Fruit fly (Drosophila melanogaster) whole organism, embryonic: ENCODE data around the gene Coq5.

Source experiments
- Atf-2 ChIP-seq: fragments of 200-800 bp; sonication (Bioruptor generic); optimal IDR thresholded peaks from 2 replicates; lab custom pipeline; 2016; ENCODE audit warnings: missing biosample characterization, missing genetic modification characterization
- BEAF-32 ChIP-seq: fragments of 200-800 bp; sonication (Bioruptor generic); optimal IDR thresholded peaks from 3 replicates; lab custom pipeline; 2017; ENCODE audit warnings: missing biosample characterization, missing genetic modification characterization, mild to moderate bottlenecking, moderate library complexity, missing genetic modification reagents
- CG10209 ChIP-seq: fragments of 200-800 bp; sonication (Bioruptor generic); optimal IDR thresholded peaks from 3 replicates; lab custom pipeline; 2017; ENCODE audit warnings: missing biosample characterization, mild to moderate bottlenecking, missing genetic modification characterization, missing genetic modification reagents
- CG1024 ChIP-seq: fragments of 200-800 bp; sonication (Bioruptor generic); IDR thresholded peaks from 2 replicates; pipeline ENCODE4 v1.3.6; 2022; ENCODE audit warnings: missing biosample characterization, missing genetic modification characterization
- CG10267 ChIP-seq: fragments of 200-800 bp; sonication (Bioruptor generic); optimal IDR thresholded peaks from 2 replicates; lab custom pipeline; 2018; ENCODE audit warnings: missing biosample characterization, mild to moderate bottlenecking, missing genetic modification characterization, moderate library complexity
- CG11504 ChIP-seq: fragments of 200-800 bp; sonication (Bioruptor generic); optimal IDR thresholded peaks from 3 replicates; lab custom pipeline; 2019; ENCODE audit warnings: missing biosample characterization, mild to moderate bottlenecking, missing genetic modification characterization, moderate library complexity
- CG11695 ChIP-seq: fragments of 200-800 bp; sonication (Bioruptor generic); IDR thresholded peaks from 3 replicates; pipeline ENCODE4 v1.3.6; 2022; ENCODE audit warnings: missing biosample characterization, missing genetic modification characterization
- CG12155 ChIP-seq: fragments of 200-800 bp; sonication (Bioruptor generic); optimal IDR thresholded peaks from 3 replicates; lab custom pipeline; 2016; ENCODE audit warnings: missing biosample characterization, missing genetic modification characterization
- CG1233 ChIP-seq: fragments of 200-800 bp; sonication (Bioruptor generic); optimal IDR thresholded peaks from 4 replicates; lab custom pipeline; 2018; ENCODE audit warnings: missing biosample characterization, mild to moderate bottlenecking, missing genetic modification characterization
- CG13123 ChIP-seq: fragments of 200-800 bp; sonication (Bioruptor generic); optimal IDR thresholded peaks from 2 replicates; lab custom pipeline; 2016; ENCODE audit warnings: missing biosample characterization, missing genetic modification characterization
- CG13624 ChIP-seq: fragments of 200-800 bp; sonication (Bioruptor generic); optimal IDR thresholded peaks from 2 replicates; lab custom pipeline; 2016; ENCODE audit warnings: missing biosample characterization, missing genetic modification characterization
- CG14710 ChIP-seq: fragments of 200-800 bp; sonication (Bioruptor generic); optimal IDR thresholded peaks from 3 replicates; lab custom pipeline; 2019; ENCODE audit warnings: missing biosample characterization, mild to moderate bottlenecking, missing genetic modification characterization, moderate library complexity
- CG14860 ChIP-seq: fragments of 200-800 bp; sonication (Bioruptor generic); IDR thresholded peaks from 3 replicates; pipeline ENCODE4 v1.3.6; 2022; ENCODE audit warnings: missing biosample characterization, missing genetic modification characterization; ENCODE audit not compliant: partially characterized antibody
- CG2712 ChIP-seq: fragments of 200-800 bp; optimal IDR thresholded peaks from 3 replicates; lab custom pipeline; 2019; ENCODE audit warnings: missing biosample characterization, mild to moderate bottlenecking, missing genetic modification characterization, moderate library complexity
- CG32767 ChIP-seq: fragments of 200-800 bp; sonication (Bioruptor generic); IDR thresholded peaks from 2 replicates; pipeline ENCODE4 v1.3.6; 2022; ENCODE audit warnings: missing biosample characterization, missing genetic modification characterization
- CG34422 ChIP-seq: fragments of 200-800 bp; sonication (Bioruptor generic); IDR thresholded peaks from 3 replicates; pipeline ENCODE4 v1.3.6; 2022; ENCODE audit warnings: missing biosample characterization, missing genetic modification characterization
- CG3847 ChIP-seq: fragments of 200-800 bp; sonication (Bioruptor generic); IDR thresholded peaks from 2 replicates; pipeline ENCODE4 v1.3.6; 2022; ENCODE audit warnings: missing biosample characterization, missing genetic modification characterization
- CG5180 ChIP-seq: fragments of 200-800 bp; sonication (Bioruptor generic); optimal IDR thresholded peaks from 3 replicates; lab custom pipeline; 2017; ENCODE audit warnings: missing biosample characterization, missing genetic modification characterization, mild to moderate bottlenecking, moderate library complexity, missing genetic modification reagents
- CG9215 ChIP-seq: fragments of 200-800 bp; sonication (Bioruptor generic); IDR thresholded peaks from 2 replicates; pipeline ENCODE4 v1.3.6; 2022; ENCODE audit warnings: missing biosample characterization, missing genetic modification characterization
- CG9609 ChIP-seq: fragments of 200-800 bp; sonication (Bioruptor generic); optimal IDR thresholded peaks from 3 replicates; lab custom pipeline; 2016; ENCODE audit warnings: missing biosample characterization, missing genetic modification characterization
- CHES-1-like ChIP-seq: fragments of 200-800 bp; sonication (Bioruptor generic); optimal IDR thresholded peaks from 2 replicates; lab custom pipeline; 2016; ENCODE audit warnings: missing biosample characterization, missing genetic modification characterization
- D19B ChIP-seq: fragments of 200-800 bp; sonication (Bioruptor generic); optimal IDR thresholded peaks from 2 replicates; lab custom pipeline; 2017; ENCODE audit warnings: missing biosample characterization, mild to moderate bottlenecking, missing genetic modification characterization
- Dp ChIP-seq: fragments of 200-800 bp; sonication (Bioruptor generic); optimal IDR thresholded peaks from 2 replicates; lab custom pipeline; 2018; ENCODE audit warnings: missing biosample characterization, mild to moderate bottlenecking, missing genetic modification characterization, moderate library complexity
- ERR ChIP-seq: fragments of 200-800 bp; sonication (Bioruptor generic); optimal IDR thresholded peaks from 2 replicates; lab custom pipeline; 2016; ENCODE audit warnings: missing biosample characterization, missing genetic modification characterization
- HLHmδ ChIP-seq: fragments of 200-800 bp; sonication (Bioruptor generic); optimal IDR thresholded peaks from 2 replicates; lab custom pipeline; 2018; ENCODE audit warnings: missing biosample characterization, mild to moderate bottlenecking, missing genetic modification characterization, moderate library complexity
- Hr3 ChIP-seq: fragments of 200-800 bp; sonication (Bioruptor generic); optimal IDR thresholded peaks from 3 replicates; lab custom pipeline; 2016; ENCODE audit warnings: missing biosample characterization, missing genetic modification characterization
- Meics ChIP-seq: fragments of 200-800 bp; sonication (Bioruptor generic); optimal IDR thresholded peaks from 2 replicates; lab custom pipeline; 2017; ENCODE audit warnings: missing biosample characterization, mild to moderate bottlenecking, missing genetic modification characterization
- Sox100B ChIP-seq: fragments of 200-800 bp; sonication (Bioruptor generic); optimal IDR thresholded peaks from 3 replicates; lab custom pipeline; 2018; ENCODE audit warnings: missing biosample characterization, mild to moderate bottlenecking, missing genetic modification characterization
- Trl ChIP-seq, 3 experiments: fragments of >200 bp in 2 of 3; fragments of 200-800 bp in 1 of 3; sonication (Bioruptor generic) in 1 of 3; optimal IDR thresholded peaks; 2 replicates in 1 of 3; 3 replicates in 2 of 3; lab custom pipeline; 2016 to 2017; ENCODE audit warnings: missing biosample characterization in 1 of 3, missing genetic modification characterization in 1 of 3
- Xbp1 ChIP-seq: fragments of 200-800 bp; sonication (Bioruptor generic); optimal IDR thresholded peaks from 3 replicates; lab custom pipeline; 2016; ENCODE audit warnings: missing biosample characterization, mild to moderate bottlenecking, missing genetic modification characterization
- ab ChIP-seq: fragments of 200-800 bp; sonication (Bioruptor generic); optimal IDR thresholded peaks from 2 replicates; lab custom pipeline; 2016; ENCODE audit warnings: missing biosample characterization, missing genetic modification characterization
- btn ChIP-seq: fragments of 200-800 bp; sonication (Bioruptor generic); optimal IDR thresholded peaks from 2 replicates; lab custom pipeline; 2016; ENCODE audit warnings: missing biosample characterization, missing genetic modification characterization
- cad ChIP-seq: fragments of >200 bp; optimal IDR thresholded peaks from 2 replicates; lab custom pipeline; 2017; ENCODE audit warnings: missing biosample characterization, missing genetic modification characterization
- cas ChIP-seq: fragments of 200-800 bp; sonication (Bioruptor generic); IDR thresholded peaks from 2 replicates; pipeline ENCODE4 v1.3.6; 2022; ENCODE audit warnings: missing biosample characterization, missing genetic modification characterization
- chm ChIP-seq: fragments of 200-800 bp; sonication (Bioruptor generic); IDR thresholded peaks from 2 replicates; pipeline ENCODE4 v1.3.6; 2022; ENCODE audit warnings: missing biosample characterization, missing genetic modification characterization
- gce ChIP-seq: fragments of 200-800 bp; sonication (Bioruptor generic); IDR thresholded peaks from 3 replicates; pipeline ENCODE4 v1.3.6; 2022; ENCODE audit warnings: missing biosample characterization, missing genetic modification characterization
- gem ChIP-seq: fragments of 200-800 bp; sonication (Bioruptor generic); optimal IDR thresholded peaks from 2 replicates; lab custom pipeline; 2019; ENCODE audit warnings: missing biosample characterization, mild to moderate bottlenecking, missing genetic modification characterization, moderate library complexity
- gsb ChIP-seq: fragments of 200-800 bp; sonication (Bioruptor generic); IDR thresholded peaks from 2 replicates; pipeline ENCODE4 v1.3.6; 2022; ENCODE audit warnings: missing biosample characterization, missing genetic modification characterization
- kah ChIP-seq: fragments of 200-800 bp; sonication (Bioruptor generic); optimal IDR thresholded peaks from 2 replicates; lab custom pipeline; 2018; ENCODE audit warnings: missing biosample characterization, mild to moderate bottlenecking, missing genetic modification characterization
- ken ChIP-seq: fragments of 200-800 bp; sonication (Bioruptor generic); IDR thresholded peaks from 3 replicates; pipeline ENCODE4 v1.3.6; 2022; ENCODE audit warnings: missing biosample characterization, missing genetic modification characterization
- lab ChIP-seq: fragments of 200-800 bp; sonication (Bioruptor generic); optimal IDR thresholded peaks from 3 replicates; lab custom pipeline; 2017; ENCODE audit warnings: missing biosample characterization, missing genetic modification characterization, mild to moderate bottlenecking, moderate library complexity, missing genetic modification reagents
- pb ChIP-seq: fragments of 200-800 bp; sonication (Bioruptor generic); optimal IDR thresholded peaks from 3 replicates; lab custom pipeline; 2016; ENCODE audit warnings: missing biosample characterization, missing genetic modification characterization
- run ChIP-seq: fragments of 200-800 bp; sonication (Bioruptor generic); optimal IDR thresholded peaks from 3 replicates; lab custom pipeline; 2018; ENCODE audit warnings: missing biosample characterization, mild to moderate bottlenecking, missing genetic modification characterization
- sc ChIP-seq, 3 experiments: fragments of >200 bp in 2 of 3; fragments of 200-800 bp in 1 of 3; sonication (Bioruptor generic) in 1 of 3; optimal IDR thresholded peaks; 2 replicates in 2 of 3; 3 replicates in 1 of 3; lab custom pipeline; 2017; ENCODE audit warnings: mild to moderate bottlenecking in 1 of 3, missing biosample characterization in 1 of 3, missing genetic modification characterization in 1 of 3, missing genetic modification reagents in 1 of 3
- slou ChIP-seq: fragments of 200-800 bp; sonication (Bioruptor generic); optimal IDR thresholded peaks from 3 replicates; lab custom pipeline; 2016; ENCODE audit warnings: missing biosample characterization, missing genetic modification characterization
- ssp ChIP-seq: fragments of 200-800 bp; sonication (Bioruptor generic); IDR thresholded peaks from 2 replicates; pipeline ENCODE4 v1.3.6; 2022; ENCODE audit warnings: missing biosample characterization, missing genetic modification characterization
- tio ChIP-seq: fragments of 200-800 bp; sonication (Bioruptor generic); optimal IDR thresholded peaks from 2 replicates; lab custom pipeline; 2017; ENCODE audit warnings: missing biosample characterization, missing genetic modification characterization, inconsistent platforms
- tup ChIP-seq: fragments of 200-800 bp; sonication (Bioruptor generic); optimal IDR thresholded peaks from 2 replicates; lab custom pipeline; 2016; ENCODE audit warnings: missing biosample characterization, mild to moderate bottlenecking, missing genetic modification characterization, moderate library complexity
- tx ChIP-seq: fragments of 200-800 bp; sonication (Bioruptor generic); optimal IDR thresholded peaks from 2 replicates; lab custom pipeline; 2016; ENCODE audit warnings: missing biosample characterization, missing genetic modification characterization
- wor ChIP-seq: fragments of 200-800 bp; sonication (Bioruptor generic); IDR thresholded peaks from 2 replicates; pipeline ENCODE4 v1.3.6; 2022; ENCODE audit warnings: missing biosample characterization, missing genetic modification characterization

Coq5 gene

DNA sequence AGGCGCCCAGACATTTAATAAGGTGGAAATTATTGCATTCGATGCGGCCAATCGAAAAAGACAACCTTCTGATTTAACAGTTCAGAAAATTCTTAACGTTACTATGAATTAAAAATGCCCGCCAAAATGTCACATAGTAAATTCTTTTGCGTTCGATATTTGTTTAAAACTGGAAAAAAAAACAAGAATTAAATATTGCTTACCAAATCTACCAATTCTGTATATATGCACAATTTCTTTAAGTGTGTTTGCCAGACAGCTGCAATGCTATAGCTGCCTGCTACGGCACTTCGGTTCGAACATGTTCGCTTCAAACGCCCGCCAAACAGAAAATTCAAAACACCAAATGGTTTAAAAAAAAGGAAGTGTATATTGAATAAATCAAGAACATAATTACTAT, 19.7 kb upstream of the Coq5 start (continued):
- TF ChIP-seq D19B (peak; percentile 27), tup (GFP tag; lab: Kevin White, UChicago) (no peak), CG3847 (GFP tag; lab: Robert Waterston, UW) (peak; percentile 39), ab (GFP tag; lab: Kevin White, UChicago) (no peak), CG10209 (GFP tag; lab: Kevin White, UChicago) (peak; percentile 64), CG13123 (GFP tag; lab: Kevin White, UChicago) (peak; percentile 24), CG9609 (GFP tag; lab: Kevin White, UChicago) (peak; percentile 64), Xbp1 (GFP tag; lab: Kevin White, UChicago) (peak; percentile 74), slou (GFP tag; lab: Kevin White, UChicago) (peak; percentile 36), kah (GFP tag; lab: Kevin White, UChicago) (no peak), gsb (GFP tag; lab: Robert Waterston, UW) (0 out of 2 replicates have a peak, but pooled peaks have one; percentile 30), cas (GFP tag; lab: Robert Waterston, UW) (0 out of 2 replicates have a peak, but pooled peaks have one; percentile 36), Sox100B (GFP tag; lab: Kevin White, UChicago) (peak; percentile 39), ssp (GFP tag; lab: Robert Waterston, UW) (no peak), CG11695 (GFP tag; lab: Robert Waterston, UW) (peak; percentile 76), run (tag; lab: Kevin White, UChicago) (no peak), CG32767 (GFP tag; lab: Robert Waterston, UW) (peak; percentile 51), ERR (GFP tag; lab: Kevin White, UChicago) (peak; percentile 54), wor (GFP tag; lab: Robert Waterston, UW) (no peak), CG5180 (GFP tag; lab: Kevin White, UChicago) (peak; percentile 100), cad (no peak), lab (GFP tag; lab: Kevin White, UChicago) (peak; percentile 70), btn (GFP tag; lab: Kevin White, UChicago) (peak; percentile 17), CG11504 (tag; lab: Kevin White, UChicago) (peak; percentile 69), tio (GFP tag; lab: Kevin White, UChicago) (peak; percentile 55), CG2712 (peak; percentile 68), CG14710 (tag; lab: Kevin White, UChicago) (peak; percentile 44), Hr3 (GFP tag; lab: Kevin White, UChicago) (peak; percentile 50), sc (optimal IDR thresholded peaks at IDR 0.05; lab: Kevin White, UChicago) (no peak), sc (GFP tag; optimal IDR thresholded peaks at IDR 0.05; lab: Kevin White, UChicago) (peak; percentile 24), CG10267 (tag; lab: Kevin White, UChicago) (peak; percentile 50), gce (GFP tag; lab: Robert Waterston, UW) (no peak), CHES-1-like (GFP tag; lab: Kevin White, UChicago) (peak; percentile 53), CG9215 (peak; percentile 37; the same call in 1 of the 2 replicates), Atf-2 (GFP tag; lab: Kevin White, UChicago) (peak; percentile 72), gem (tag; lab: Kevin White, UChicago) (peak; percentile 78), CG1233 (GFP tag; lab: Kevin White, UChicago) (peak; percentile 30), Trl (optimal IDR thresholded peaks at IDR 0.05; lab: Kevin White, UChicago) (no peak), Trl (GFP tag; optimal IDR thresholded peaks at IDR 0.05; lab: Kevin White, UChicago) (peak; percentile 69), CG34422 (GFP tag; lab: Robert Waterston, UW) (peak; percentile 73), CG13624 (GFP tag; lab: Kevin White, UChicago) (peak; percentile 56), CG14860 (GFP tag; lab: Robert Waterston, UW) (no peak), pb (peak; percentile 42), Meics (peak; percentile 63), CG12155 (GFP tag; lab: Kevin White, UChicago) (peak; percentile 62), tx (GFP tag; lab: Kevin White, UChicago) (peak; percentile 61), CG1024 (GFP tag; lab: Robert Waterston, UW) (peak; percentile 46; the same call in 1 of the 2 replicates), Dp (GFP tag; lab: Kevin White, UChicago) (peak; percentile 81), ken (peak; percentile 62; the same call in 1 of the 3 replicates), HLHmδ (GFP tag; lab: Kevin White, UChicago) (no peak), chm (peak; percentile 77), BEAF-32 (GFP tag; lab: Kevin White, UChicago) (no peak)
